Fruit fly (Drosophila melanogaster) whole organism, embryonic: Measurements from ENCODE around the gene CG14655.

Source experiments
- Asciz ChIP-seq: fragments of 200-800 bp; sonication (Bioruptor generic); optimal IDR thresholded peaks from 2 replicates; lab custom pipeline; 2017; ENCODE audit warnings: missing biosample characterization, mild to moderate bottlenecking, missing genetic modification characterization, missing genetic modification reagents
- Bdp1 ChIP-seq: fragments of 200-800 bp; sonication (Bioruptor generic); optimal IDR thresholded peaks from 3 replicates; lab custom pipeline; 2016; ENCODE audit warnings: missing biosample characterization, missing genetic modification characterization
- CG10209 ChIP-seq: fragments of 200-800 bp; sonication (Bioruptor generic); optimal IDR thresholded peaks from 3 replicates; lab custom pipeline; 2017; ENCODE audit warnings: missing biosample characterization, mild to moderate bottlenecking, missing genetic modification characterization, missing genetic modification reagents
- CG11696 ChIP-seq: fragments of 200-800 bp; sonication (Bioruptor generic); IDR thresholded peaks from 2 replicates; pipeline ENCODE4 v1.3.6; 2022; ENCODE audit warnings: missing biosample characterization, missing genetic modification characterization
- CG12236 ChIP-seq: fragments of 200-800 bp; sonication (Bioruptor generic); optimal IDR thresholded peaks from 2 replicates; lab custom pipeline; 2016; ENCODE audit warnings: missing biosample characterization, missing genetic modification characterization
- CG1233 ChIP-seq: fragments of 200-800 bp; sonication (Bioruptor generic); optimal IDR thresholded peaks from 4 replicates; lab custom pipeline; 2018; ENCODE audit warnings: missing biosample characterization, mild to moderate bottlenecking, missing genetic modification characterization
- CG13287 ChIP-seq: fragments of 200-800 bp; sonication (Bioruptor generic); IDR thresholded peaks from 2 replicates; pipeline ENCODE4 v1.3.6; 2022; ENCODE audit warnings: missing biosample characterization, missing genetic modification characterization; ENCODE audit not compliant: partially characterized antibody
- CG14710 ChIP-seq: fragments of 200-800 bp; sonication (Bioruptor generic); optimal IDR thresholded peaks from 3 replicates; lab custom pipeline; 2019; ENCODE audit warnings: missing biosample characterization, mild to moderate bottlenecking, missing genetic modification characterization, moderate library complexity
- CG14860 ChIP-seq: fragments of 200-800 bp; sonication (Bioruptor generic); IDR thresholded peaks from 3 replicates; pipeline ENCODE4 v1.3.6; 2022; ENCODE audit warnings: missing biosample characterization, missing genetic modification characterization; ENCODE audit not compliant: partially characterized antibody
- CG1603 ChIP-seq: fragments of 200-800 bp; sonication (Bioruptor generic); optimal IDR thresholded peaks from 2 replicates; lab custom pipeline; 2019; ENCODE audit warnings: missing biosample characterization, mild to moderate bottlenecking, missing genetic modification characterization, moderate library complexity
- CG17385 ChIP-seq: fragments of 200-800 bp; sonication (Bioruptor generic); optimal IDR thresholded peaks from 3 replicates; lab custom pipeline; 2018; ENCODE audit warnings: missing biosample characterization, mild to moderate bottlenecking, missing genetic modification characterization
- CG2116 ChIP-seq: fragments of 200-800 bp; sonication (Bioruptor generic); optimal IDR thresholded peaks from 3 replicates; lab custom pipeline; 2018; ENCODE audit warnings: missing biosample characterization, mild to moderate bottlenecking, missing genetic modification characterization
- CG3065 ChIP-seq: fragments of 200-800 bp; sonication (Bioruptor generic); optimal IDR thresholded peaks from 2 replicates; lab custom pipeline; 2016; ENCODE audit warnings: missing biosample characterization, missing genetic modification characterization
- CG3847 ChIP-seq: fragments of 200-800 bp; sonication (Bioruptor generic); IDR thresholded peaks from 2 replicates; pipeline ENCODE4 v1.3.6; 2022; ENCODE audit warnings: missing biosample characterization, missing genetic modification characterization
- CG4360 ChIP-seq: fragments of 200-800 bp; sonication (Bioruptor generic); IDR thresholded peaks from 2 replicates; pipeline ENCODE4 v1.3.6; 2022; ENCODE audit warnings: missing biosample characterization, missing genetic modification characterization
- CG43689 ChIP-seq: fragments of 200-800 bp; sonication (Bioruptor generic); IDR thresholded peaks from 2 replicates; pipeline ENCODE4 v1.3.6; 2022; ENCODE audit warnings: missing biosample characterization, missing genetic modification characterization
- CG6854 ChIP-seq: fragments of 200-800 bp; sonication (Bioruptor generic); optimal IDR thresholded peaks from 3 replicates; lab custom pipeline; 2017; ENCODE audit warnings: missing biosample characterization, mild to moderate bottlenecking, missing genetic modification characterization
- CG7556 ChIP-seq: fragments of 200-800 bp; sonication (Bioruptor generic); optimal IDR thresholded peaks from 2 replicates; lab custom pipeline; 2017; ENCODE audit warnings: missing biosample characterization, mild to moderate bottlenecking, missing genetic modification characterization
- CG9609 ChIP-seq: fragments of 200-800 bp; sonication (Bioruptor generic); optimal IDR thresholded peaks from 3 replicates; lab custom pipeline; 2016; ENCODE audit warnings: missing biosample characterization, missing genetic modification characterization
- Chrac-16 ChIP-seq: fragments of 200-800 bp; sonication (Bioruptor generic); optimal IDR thresholded peaks from 3 replicates; lab custom pipeline; 2016; ENCODE audit warnings: missing biosample characterization, missing genetic modification characterization
- D19B ChIP-seq: fragments of 200-800 bp; sonication (Bioruptor generic); optimal IDR thresholded peaks from 2 replicates; lab custom pipeline; 2017; ENCODE audit warnings: missing biosample characterization, mild to moderate bottlenecking, missing genetic modification characterization
- Ets97D ChIP-seq: fragments of 200-800 bp; sonication (Bioruptor generic); optimal IDR thresholded peaks from 3 replicates; lab custom pipeline; 2016; ENCODE audit warnings: missing biosample characterization, missing genetic modification characterization
- H2.0 ChIP-seq: fragments of 200-800 bp; sonication (Bioruptor generic); IDR thresholded peaks from 2 replicates; pipeline ENCODE4 v1.3.6; 2022; ENCODE audit warnings: missing biosample characterization, missing genetic modification characterization
- HHEX ChIP-seq: fragments of 200-800 bp; sonication (Bioruptor generic); optimal IDR thresholded peaks from 3 replicates; lab custom pipeline; 2017; ENCODE audit warnings: missing biosample characterization, mild to moderate bottlenecking, missing genetic modification characterization, missing genetic modification reagents
- Sox100B ChIP-seq: fragments of 200-800 bp; sonication (Bioruptor generic); optimal IDR thresholded peaks from 3 replicates; lab custom pipeline; 2018; ENCODE audit warnings: missing biosample characterization, mild to moderate bottlenecking, missing genetic modification characterization
- Ssrp ChIP-seq: fragments of 200-800 bp; sonication (Bioruptor generic); optimal IDR thresholded peaks from 2 replicates; lab custom pipeline; 2018; ENCODE audit warnings: missing biosample characterization, mild to moderate bottlenecking, missing genetic modification characterization, moderate library complexity
- al ChIP-seq: fragments of 200-800 bp; sonication (Bioruptor generic); IDR thresholded peaks from 2 replicates; pipeline ENCODE4 v1.3.6; 2022; ENCODE audit warnings: missing biosample characterization, missing genetic modification characterization
- ara ChIP-seq: fragments of 200-800 bp; sonication (Bioruptor generic); IDR thresholded peaks from 2 replicates; pipeline ENCODE4 v1.3.6; 2022; ENCODE audit warnings: missing biosample characterization, missing genetic modification characterization
- ci ChIP-seq: fragments of 200-800 bp; sonication (Bioruptor generic); IDR thresholded peaks from 3 replicates; pipeline ENCODE4 v1.3.6; 2022; ENCODE audit warnings: missing biosample characterization, missing genetic modification characterization
- dpn ChIP-seq, 2 experiments: fragments of 200-800 bp; sonication (Bioruptor generic); optimal IDR thresholded peaks; 3 replicates each; lab custom pipeline; 2016; ENCODE audit warnings: missing biosample characterization in 2 of 2, missing genetic modification characterization in 2 of 2
- fd96Cb ChIP-seq: fragments of 200-800 bp; sonication (Bioruptor generic); optimal IDR thresholded peaks from 2 replicates; lab custom pipeline; 2018; ENCODE audit warnings: missing biosample characterization, mild to moderate bottlenecking, missing genetic modification characterization, moderate library complexity
- gsb-n ChIP-seq: fragments of 200-800 bp; sonication (Bioruptor generic); optimal IDR thresholded peaks from 3 replicates; lab custom pipeline; 2018; ENCODE audit warnings: missing biosample characterization, mild to moderate bottlenecking, missing genetic modification characterization
- hb ChIP-seq: fragments of 200-800 bp; sonication (Bioruptor generic); IDR thresholded peaks from 3 replicates; pipeline ENCODE4 v1.3.6; 2022; ENCODE audit warnings: missing biosample characterization, missing genetic modification characterization; ENCODE audit not compliant: partially characterized antibody
- insv ChIP-seq, 2 experiments: fragments of 200-800 bp; sonication (Bioruptor generic); optimal IDR thresholded peaks; 3 replicates each; lab custom pipeline; 2016 to 2018; ENCODE audit warnings: missing biosample characterization in 2 of 2, missing genetic modification characterization in 2 of 2
- lab ChIP-seq: fragments of 200-800 bp; sonication (Bioruptor generic); optimal IDR thresholded peaks from 3 replicates; lab custom pipeline; 2017; ENCODE audit warnings: missing biosample characterization, missing genetic modification characterization, mild to moderate bottlenecking, moderate library complexity, missing genetic modification reagents
- nerfin-2 ChIP-seq: fragments of 200-800 bp; sonication (Bioruptor generic); IDR thresholded peaks from 2 replicates; pipeline ENCODE4 v1.3.6; 2022; ENCODE audit warnings: missing biosample characterization, missing genetic modification characterization; ENCODE audit not compliant: partially characterized antibody
- odd ChIP-seq: fragments of 200-800 bp; sonication (Bioruptor generic); optimal IDR thresholded peaks from 2 replicates; lab custom pipeline; 2017; ENCODE audit warnings: missing biosample characterization, mild to moderate bottlenecking, missing genetic modification characterization
- onecut ChIP-seq: fragments of 200-800 bp; sonication (Bioruptor generic); IDR thresholded peaks from 2 replicates; pipeline ENCODE4 v1.3.6; 2022; ENCODE audit warnings: missing biosample characterization, missing genetic modification characterization
- otp ChIP-seq: fragments of 200-800 bp; sonication (Bioruptor generic); IDR thresholded peaks from 3 replicates; pipeline ENCODE4, ENCODE4 v1.3.6; 2022; ENCODE audit warnings: missing biosample characterization, missing genetic modification characterization
- pb ChIP-seq: fragments of 200-800 bp; sonication (Bioruptor generic); optimal IDR thresholded peaks from 3 replicates; lab custom pipeline; 2016; ENCODE audit warnings: missing biosample characterization, missing genetic modification characterization
- phol ChIP-seq: fragments of 200-800 bp; sonication (Bioruptor generic); optimal IDR thresholded peaks from 3 replicates; lab custom pipeline; 2018; ENCODE audit warnings: missing biosample characterization, mild to moderate bottlenecking, missing genetic modification characterization, moderate library complexity
- run ChIP-seq: fragments of 200-800 bp; sonication (Bioruptor generic); optimal IDR thresholded peaks from 3 replicates; lab custom pipeline; 2018; ENCODE audit warnings: missing biosample characterization, mild to moderate bottlenecking, missing genetic modification characterization
- seq ChIP-seq: fragments of 200-800 bp; sonication (Bioruptor generic); IDR thresholded peaks from 2 replicates; pipeline ENCODE4 v1.3.6; 2022; ENCODE audit warnings: missing biosample characterization, missing genetic modification characterization
- sna ChIP-seq: fragments of 200-800 bp; sonication (Bioruptor generic); IDR thresholded peaks from 2 replicates; pipeline ENCODE4 v1.3.6; 2022; ENCODE audit warnings: missing biosample characterization, missing genetic modification characterization; ENCODE audit not compliant: partially characterized antibody
- tin ChIP-seq: fragments of 200-800 bp; sonication (Bioruptor generic); optimal IDR thresholded peaks from 3 replicates; lab custom pipeline; 2016; ENCODE audit warnings: missing biosample characterization, missing genetic modification characterization
- tna ChIP-seq: fragments of 200-800 bp; sonication (Bioruptor generic); IDR thresholded peaks from 2 replicates; pipeline ENCODE4 v1.3.6; 2022; ENCODE audit warnings: missing biosample characterization, missing genetic modification characterization; ENCODE audit not compliant: partially characterized antibody
- twi ChIP-seq: fragments of 200-800 bp; optimal IDR thresholded peaks from 2 replicates; lab custom pipeline; 2019; ENCODE audit warnings: missing biosample characterization, mild to moderate bottlenecking, missing genetic modification characterization, moderate library complexity
- vnd ChIP-seq: fragments of 200-800 bp; sonication (Bioruptor generic); IDR thresholded peaks from 3 replicates; pipeline ENCODE4 v1.3.6; 2022; ENCODE audit warnings: missing biosample characterization, missing genetic modification characterization; ENCODE audit not compliant: partially characterized antibody

CG14655 gene

DNA sequence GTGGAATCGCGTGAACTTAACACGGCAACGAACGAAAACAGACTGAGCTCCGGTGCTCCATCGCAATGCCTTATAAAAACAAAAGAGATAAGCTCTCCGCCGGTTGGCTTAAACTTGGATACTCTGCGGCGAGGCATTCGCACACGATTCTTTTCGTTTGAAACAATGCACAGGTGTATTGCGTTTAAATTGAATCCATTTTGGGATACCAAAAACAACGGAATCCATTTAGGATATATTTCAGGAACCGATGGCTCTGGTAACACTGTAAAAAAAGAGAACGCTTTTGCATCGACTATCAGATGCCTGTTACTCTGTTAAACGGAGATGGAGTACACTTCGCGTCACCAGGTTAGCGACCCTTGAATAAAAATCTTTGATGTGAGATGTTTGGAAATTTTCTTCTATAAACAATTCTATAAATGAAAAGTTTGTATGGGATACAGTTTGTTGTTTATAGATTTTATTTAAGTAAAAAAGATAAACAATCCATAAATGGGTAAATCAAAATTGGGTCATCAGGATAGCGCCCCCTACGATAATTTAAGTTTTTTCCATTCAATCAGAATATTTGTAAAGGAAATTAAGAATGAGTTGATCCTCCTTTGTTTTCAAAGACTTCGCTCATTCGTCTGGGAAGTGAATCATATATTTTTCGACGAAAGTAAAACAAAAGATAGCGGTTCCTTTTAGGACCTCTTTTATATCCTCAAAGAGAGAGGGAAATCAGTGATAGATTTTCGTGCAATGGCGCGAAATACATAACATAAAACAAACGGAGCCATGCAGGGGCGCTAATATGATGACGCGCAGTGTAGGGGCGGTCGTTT, 48.1 kb downstream of the CG14655 start, which contains the start of gene Nep2 (continued):
- no peak for TF ChIP-seq Ets97D (GFP tag; lab: Kevin White, UChicago)
- TF ChIP-seq tin (GFP tag; lab: Kevin White, UChicago) = peak; percentile 1
- TF ChIP-seq lab (GFP tag; lab: Kevin White, UChicago) = peak; percentile 18
- TF ChIP-seq CG43689 = no peak
- peak; percentile 83 for TF ChIP-seq tna (GFP tag; lab: Robert Waterston, UW)
- TF ChIP-seq ci (GFP tag; lab: Robert Waterston, UW) = peak; percentile 40; the same call in 1 of the 3 replicates
- TF ChIP-seq CG3847 = no peak
- TF ChIP-seq al = 0 out of 2 replicates have a peak, but pooled peaks have one; percentile 15
- TF ChIP-seq CG1233 (GFP tag; lab: Kevin White, UChicago) = peak; percentile 46
- peak; percentile 48 for TF ChIP-seq CG17385 (GFP tag; lab: Kevin White, UChicago)
- peak; percentile 16 for TF ChIP-seq odd (GFP tag; lab: Kevin White, UChicago)
- peak; percentile 76 for TF ChIP-seq CG14860 (GFP tag; lab: Robert Waterston, UW)
- TF ChIP-seq CG3065 (GFP tag; lab: Kevin White, UChicago) = no peak
- peak; percentile 28 for TF ChIP-seq fd96Cb (tag; lab: Kevin White, UChicago)
- TF ChIP-seq CG7556 = peak; percentile 56
- 0 out of 2 replicates have a peak, but pooled peaks have one; percentile 13 for TF ChIP-seq sna (GFP tag; lab: Robert Waterston, UW)
- no peak for TF ChIP-seq CG4360
- no peak for TF ChIP-seq onecut (GFP tag; lab: Robert Waterston, UW)
- no peak for TF ChIP-seq otp (GFP tag; lab: Robert Waterston, UW)
- TF ChIP-seq Asciz = peak; percentile 31
- no peak for TF ChIP-seq HHEX (GFP tag; lab: Kevin White, UChicago)
- no peak for TF ChIP-seq vnd (GFP tag; lab: Robert Waterston, UW)
- TF ChIP-seq H2.0 = no peak
- peak; percentile 64 for TF ChIP-seq D19B (GFP tag; lab: Kevin White, UChicago)
- peak; percentile 63; the same call in 1 of the 3 replicates for TF ChIP-seq hb (GFP tag; lab: Robert Waterston, UW)
- peak; percentile 23; the same call in 1 of the 2 replicates for TF ChIP-seq CG13287 (GFP tag; lab: Robert Waterston, UW)
- TF ChIP-seq CG14710 = peak; percentile 25
- TF ChIP-seq twi = no peak
- peak; percentile 33 for TF ChIP-seq CG10209 (GFP tag; lab: Kevin White, UChicago)
- peak; percentile 34 for TF ChIP-seq phol (tag; lab: Kevin White, UChicago)
- no peak for TF ChIP-seq CG12236
- peak; percentile 27 for TF ChIP-seq CG2116
- TF ChIP-seq seq (GFP tag; lab: Robert Waterston, UW) = 0 out of 2 replicates have a peak, but pooled peaks have one; percentile 30
- TF ChIP-seq Sox100B (GFP tag; lab: Kevin White, UChicago) = peak; percentile 65
- TF ChIP-seq gsb-n (tag; lab: Kevin White, UChicago) = no peak
- no peak for TF ChIP-seq insv (GFP tag; optimal IDR thresholded peaks at IDR 0.05; lab: Kevin White, UChicago)
- TF ChIP-seq nerfin-2 (GFP tag; lab: Robert Waterston, UW) = peak; percentile 61
- TF ChIP-seq CG1603 (tag; lab: Kevin White, UChicago) = peak; percentile 21
- peak; percentile 1 for TF ChIP-seq CG9609
- no peak for TF ChIP-seq Bdp1
- TF ChIP-seq Chrac-16 = peak; percentile 18
- TF ChIP-seq CG11696 (GFP tag; lab: Robert Waterston, UW) = peak; percentile 47; the same call in 1 of the 2 replicates
- no peak for TF ChIP-seq pb (GFP tag; lab: Kevin White, UChicago)
- no peak for TF ChIP-seq Ssrp (tag; lab: Kevin White, UChicago)
- peak; percentile 36 for TF ChIP-seq CG6854 (GFP tag; lab: Kevin White, UChicago)
- TF ChIP-seq ara (GFP tag; lab: Robert Waterston, UW) = no peak
- peak in 1 of 2 experiments; percentile 15 for TF ChIP-seq dpn (GFP tag; optimal IDR thresholded peaks at IDR 0.05; lab: Kevin White, UChicago)
- no peak for TF ChIP-seq run (tag; lab: Kevin White, UChicago)
